Worm (Caenorhabditis elegans): ENCODE measurements around the gene attf-3.

- TF ChIP-seq ceh-6 (GFP tag; optimal IDR thresholded peaks at IDR 0.05) (no peak), ceh-2 (tag; optimal IDR thresholded peaks at IDR 0.05) (no peak), unc-55 (GFP tag; optimal IDR thresholded peaks at IDR 0.05) (no peak), ceh-31 (tag; optimal IDR thresholded peaks at IDR 0.05) (no peak), dmd-4 (tag; optimal IDR thresholded peaks at IDR 0.05; ENCODE audit: borderline replicate concordance) (no peak), pqm-1 (tag; optimal IDR thresholded peaks at IDR 0.05) (no peak), ceh-14 (tag; optimal IDR thresholded peaks at IDR 0.05) (no peak), nhr-232 (tag; optimal IDR thresholded peaks at IDR 0.05) (no peak), tbx-2 (tag; optimal IDR thresholded peaks at IDR 0.05) (no peak), ceh-9 (tag; optimal IDR thresholded peaks at IDR 0.05) (no peak), C38D4.7 (GFP tag; optimal IDR thresholded peaks at IDR 0.05) (no peak), elt-4 (tag; optimal IDR thresholded peaks at IDR 0.05) (no peak), dve-1 (tag; optimal IDR thresholded peaks at IDR 0.05) (no peak), ama-1 (optimal IDR thresholded peaks at IDR 0.05) (no peak)
Measured at ce11 chrIII:41484-41883, 44.7 kb downstream of the attf-3 start.

Measured in whole organism, late embryonic.